Fruit fly (Drosophila melanogaster) whole organism, embryonic: ENCODE measurements around the gene me31B.

Experiments used
- B-H2 ChIP-seq: fragments of 200-800 bp; sonication (Bioruptor generic); optimal IDR thresholded peaks from 2 replicates; lab custom pipeline; 2018; ENCODE audit warnings: missing biosample characterization, mild to moderate bottlenecking, missing genetic modification characterization
- C15 ChIP-seq: fragments of 200-800 bp; sonication (Bioruptor generic); IDR thresholded peaks from 3 replicates; pipeline ENCODE4 v1.3.6; 2022; ENCODE audit warnings: missing biosample characterization, missing genetic modification characterization
- CG11093 ChIP-seq: fragments of 200-800 bp; sonication (Bioruptor generic); IDR thresholded peaks from 3 replicates; pipeline ENCODE4 v1.3.6; 2022; ENCODE audit warnings: missing biosample characterization, missing genetic modification characterization
- CG11456 ChIP-seq: fragments of 200-800 bp; sonication (Bioruptor generic); IDR thresholded peaks from 3 replicates; pipeline ENCODE4 v1.3.6; 2022; ENCODE audit warnings: missing biosample characterization, missing genetic modification characterization
- CG15011 ChIP-seq: fragments of 200-800 bp; sonication (Bioruptor generic); optimal IDR thresholded peaks from 3 replicates; lab custom pipeline; 2018; ENCODE audit warnings: missing biosample characterization, mild to moderate bottlenecking, missing genetic modification characterization
- CG15269 ChIP-seq: fragments of 200-800 bp; sonication (Bioruptor generic); optimal IDR thresholded peaks from 2 replicates; lab custom pipeline; 2018; ENCODE audit warnings: missing biosample characterization, mild to moderate bottlenecking, missing genetic modification characterization, moderate library complexity
- CG15514 ChIP-seq: fragments of 200-800 bp; sonication (Bioruptor generic); optimal IDR thresholded peaks from 3 replicates; lab custom pipeline; 2017; ENCODE audit warnings: missing biosample characterization, missing genetic modification characterization, mild to moderate bottlenecking, moderate library complexity, missing genetic modification reagents
- CG16815 ChIP-seq: fragments of 200-800 bp; sonication (Bioruptor generic); optimal IDR thresholded peaks from 3 replicates; lab custom pipeline; 2017; ENCODE audit warnings: missing biosample characterization, mild to moderate bottlenecking, missing genetic modification characterization
- CG17912 ChIP-seq: fragments of 200-800 bp; sonication (Bioruptor generic); optimal IDR thresholded peaks from 2 replicates; lab custom pipeline; 2018; ENCODE audit warnings: missing biosample characterization, mild to moderate bottlenecking, missing genetic modification characterization
- CG2202 ChIP-seq: fragments of 200-800 bp; sonication (Bioruptor generic); optimal IDR thresholded peaks from 2 replicates; lab custom pipeline; 2018; ENCODE audit warnings: missing biosample characterization, mild to moderate bottlenecking, missing genetic modification characterization
- CG2875 ChIP-seq: fragments of 200-800 bp; sonication (Bioruptor generic); optimal IDR thresholded peaks from 2 replicates; lab custom pipeline; 2017; ENCODE audit warnings: missing biosample characterization, mild to moderate bottlenecking, missing genetic modification characterization, missing genetic modification reagents
- CG30403 ChIP-seq: fragments of 200-800 bp; sonication (Bioruptor generic); optimal IDR thresholded peaks from 3 replicates; lab custom pipeline; 2016; ENCODE audit warnings: missing biosample characterization, missing genetic modification characterization
- CG31365 ChIP-seq: fragments of 200-800 bp; sonication (Bioruptor generic); optimal IDR thresholded peaks from 2 replicates; lab custom pipeline; 2018; ENCODE audit warnings: missing biosample characterization, mild to moderate bottlenecking, missing genetic modification characterization
- CG31388 ChIP-seq: fragments of 200-800 bp; sonication (Bioruptor generic); optimal IDR thresholded peaks from 2 replicates; lab custom pipeline; 2016; ENCODE audit warnings: missing biosample characterization, missing genetic modification characterization
- CG34422 ChIP-seq: fragments of 200-800 bp; sonication (Bioruptor generic); IDR thresholded peaks from 3 replicates; pipeline ENCODE4 v1.3.6; 2022; ENCODE audit warnings: missing biosample characterization, missing genetic modification characterization
- CG4617 ChIP-seq: fragments of 200-800 bp; sonication (Bioruptor generic); optimal IDR thresholded peaks from 3 replicates; lab custom pipeline; 2016; ENCODE audit warnings: missing biosample characterization, missing genetic modification characterization, borderline replicate concordance
- CG4707 ChIP-seq: fragments of 200-800 bp; sonication (Bioruptor generic); optimal IDR thresholded peaks from 2 replicates; lab custom pipeline; 2018; ENCODE audit warnings: missing biosample characterization, mild to moderate bottlenecking, missing genetic modification characterization, moderate library complexity
- CG4730 ChIP-seq: fragments of 200-800 bp; sonication (Bioruptor generic); IDR thresholded peaks from 2 replicates; pipeline ENCODE4 v1.3.6; 2022; ENCODE audit warnings: missing biosample characterization, missing genetic modification characterization
- CG4820 ChIP-seq: fragments of 200-800 bp; sonication (Bioruptor generic); optimal IDR thresholded peaks from 3 replicates; lab custom pipeline; 2016; ENCODE audit warnings: missing biosample characterization, missing genetic modification characterization
- CG7745 ChIP-seq: fragments of 200-800 bp; sonication (Bioruptor generic); optimal IDR thresholded peaks from 2 replicates; lab custom pipeline; 2018; ENCODE audit warnings: missing biosample characterization, mild to moderate bottlenecking, missing genetic modification characterization, moderate library complexity
- CG7786 ChIP-seq: fragments of 200-800 bp; sonication (Bioruptor generic); optimal IDR thresholded peaks from 2 replicates; lab custom pipeline; 2016; ENCODE audit warnings: missing biosample characterization, missing genetic modification characterization
- CG7928 ChIP-seq: fragments of 200-800 bp; sonication (Bioruptor generic); optimal IDR thresholded peaks from 2 replicates; lab custom pipeline; 2017; ENCODE audit warnings: missing biosample characterization, mild to moderate bottlenecking, missing genetic modification characterization
- CG8089 ChIP-seq: fragments of 200-800 bp; sonication (Bioruptor generic); optimal IDR thresholded peaks from 3 replicates; lab custom pipeline; 2016; ENCODE audit warnings: missing biosample characterization, missing genetic modification characterization
- CG8359 ChIP-seq: fragments of 200-800 bp; sonication (Bioruptor generic); optimal IDR thresholded peaks from 2 replicates; lab custom pipeline; 2017; ENCODE audit warnings: missing biosample characterization, mild to moderate bottlenecking, missing genetic modification characterization, borderline replicate concordance
- CrebB ChIP-seq: fragments of 200-800 bp; sonication (Bioruptor generic); optimal IDR thresholded peaks from 3 replicates; lab custom pipeline; 2018; ENCODE audit warnings: missing biosample characterization, mild to moderate bottlenecking, missing genetic modification characterization
- Deaf1 ChIP-seq: fragments of 200-800 bp; optimal IDR thresholded peaks from 3 replicates; lab custom pipeline; 2019; ENCODE audit warnings: missing biosample characterization, mild to moderate bottlenecking, missing genetic modification characterization, moderate library complexity
- Ets65A ChIP-seq: fragments of 200-800 bp; sonication (Bioruptor generic); peaks from one replicate; lab custom pipeline; 2016; ENCODE audit warnings: missing biosample characterization, missing genetic modification characterization
- HLH4C ChIP-seq: fragments of 200-800 bp; sonication (Bioruptor generic); IDR thresholded peaks from 3 replicates; pipeline ENCODE4 v1.3.6; 2022; ENCODE audit warnings: missing biosample characterization, missing genetic modification characterization; ENCODE audit not compliant: partially characterized antibody
- MBD-R2 ChIP-seq: fragments of 200-800 bp; sonication (Bioruptor generic); IDR thresholded peaks from 2 replicates; pipeline ENCODE4 v1.3.6; 2022; ENCODE audit warnings: missing biosample characterization, missing genetic modification characterization
- NK7.1 ChIP-seq: fragments of 200-800 bp; sonication (Bioruptor generic); optimal IDR thresholded peaks from 3 replicates; lab custom pipeline; 2016; ENCODE audit warnings: missing biosample characterization, missing genetic modification characterization
- Neu2 ChIP-seq: fragments of 200-800 bp; sonication (Bioruptor generic); optimal IDR thresholded peaks from 3 replicates; lab custom pipeline; 2016; ENCODE audit warnings: missing biosample characterization, missing genetic modification characterization, borderline replicate concordance
- Ptx1 ChIP-seq: fragments of 200-800 bp; sonication (Bioruptor generic); IDR thresholded peaks from 2 replicates; pipeline ENCODE4 v1.3.6; 2022; ENCODE audit warnings: missing biosample characterization, missing genetic modification characterization
- Rx ChIP-seq: fragments of 200-800 bp; sonication (Bioruptor generic); IDR thresholded peaks from 2 replicates; pipeline ENCODE4 v1.3.6; 2022; ENCODE audit warnings: missing biosample characterization, missing genetic modification characterization
- Scr ChIP-seq: fragments of 200-800 bp; sonication (Bioruptor generic); IDR thresholded peaks from 2 replicates; pipeline ENCODE4 v1.3.6; 2022; ENCODE audit warnings: missing biosample characterization, missing genetic modification characterization; ENCODE audit not compliant: partially characterized antibody
- az2 ChIP-seq: fragments of 200-800 bp; sonication (Bioruptor generic); optimal IDR thresholded peaks from 3 replicates; lab custom pipeline; 2016; ENCODE audit warnings: missing biosample characterization, missing genetic modification characterization
- ci ChIP-seq: fragments of 200-800 bp; sonication (Bioruptor generic); IDR thresholded peaks from 3 replicates; pipeline ENCODE4 v1.3.6; 2022; ENCODE audit warnings: missing biosample characterization, missing genetic modification characterization
- croc ChIP-seq: fragments of 200-800 bp; sonication (Bioruptor generic); conservative IDR thresholded peaks from 3 replicates; pipeline ENCODE4 v1.3.6; 2022; ENCODE audit warnings: missing biosample characterization, missing genetic modification characterization
- cwo ChIP-seq: fragments of 200-800 bp; sonication (Bioruptor generic); optimal IDR thresholded peaks from 3 replicates; lab custom pipeline; 2017; ENCODE audit warnings: missing biosample characterization, missing genetic modification characterization, mild to moderate bottlenecking, moderate library complexity, missing genetic modification reagents
- dati ChIP-seq: fragments of 200-800 bp; sonication (Bioruptor generic); IDR thresholded peaks from 2 replicates; pipeline ENCODE4 v1.3.6; 2022; ENCODE audit warnings: missing biosample characterization, missing genetic modification characterization
- eyg ChIP-seq: fragments of 200-800 bp; sonication (Bioruptor generic); optimal IDR thresholded peaks from 3 replicates; lab custom pipeline; 2016; ENCODE audit warnings: missing biosample characterization, missing genetic modification characterization
- fu2 ChIP-seq: fragments of 200-800 bp; sonication (Bioruptor generic); optimal IDR thresholded peaks from 2 replicates; lab custom pipeline; 2016; ENCODE audit warnings: missing biosample characterization, missing genetic modification characterization
- grn ChIP-seq: fragments of 200-800 bp; sonication (Bioruptor generic); optimal IDR thresholded peaks from 3 replicates; lab custom pipeline; 2017; ENCODE audit warnings: missing biosample characterization, missing genetic modification characterization
- jigr1 ChIP-seq: fragments of 200-800 bp; sonication (Bioruptor generic); IDR thresholded peaks from 3 replicates; pipeline ENCODE4 v1.3.6; 2022; ENCODE audit warnings: missing biosample characterization, missing genetic modification characterization
- ken ChIP-seq: fragments of 200-800 bp; sonication (Bioruptor generic); IDR thresholded peaks from 3 replicates; pipeline ENCODE4 v1.3.6; 2022; ENCODE audit warnings: missing biosample characterization, missing genetic modification characterization
- lab ChIP-seq: fragments of 200-800 bp; sonication (Bioruptor generic); optimal IDR thresholded peaks from 3 replicates; lab custom pipeline; 2017; ENCODE audit warnings: missing biosample characterization, missing genetic modification characterization, mild to moderate bottlenecking, moderate library complexity, missing genetic modification reagents
- lola ChIP-seq, 3 experiments: fragments of >200 bp in 2 of 3; fragments of 200-800 bp in 1 of 3; sonication (Bioruptor generic) in 1 of 3; optimal IDR thresholded peaks; 2 replicates each; lab custom pipeline; 2017 to 2019; ENCODE audit warnings: missing biosample characterization in 3 of 3, missing genetic modification characterization in 3 of 3, mild to moderate bottlenecking in 1 of 3, moderate library complexity in 1 of 3
- luna ChIP-seq: fragments of 200-800 bp; sonication (Bioruptor generic); optimal IDR thresholded peaks from 2 replicates; lab custom pipeline; 2016; ENCODE audit warnings: missing biosample characterization, missing genetic modification characterization
- oc ChIP-seq: fragments of 200-800 bp; sonication (Bioruptor generic); optimal IDR thresholded peaks from 2 replicates; lab custom pipeline; 2018; ENCODE audit warnings: missing biosample characterization, mild to moderate bottlenecking, missing genetic modification characterization, moderate library complexity
- vnd ChIP-seq: fragments of 200-800 bp; sonication (Bioruptor generic); IDR thresholded peaks from 3 replicates; pipeline ENCODE4 v1.3.6; 2022; ENCODE audit warnings: missing biosample characterization, missing genetic modification characterization; ENCODE audit not compliant: partially characterized antibody

Gene me31B

DNA sequence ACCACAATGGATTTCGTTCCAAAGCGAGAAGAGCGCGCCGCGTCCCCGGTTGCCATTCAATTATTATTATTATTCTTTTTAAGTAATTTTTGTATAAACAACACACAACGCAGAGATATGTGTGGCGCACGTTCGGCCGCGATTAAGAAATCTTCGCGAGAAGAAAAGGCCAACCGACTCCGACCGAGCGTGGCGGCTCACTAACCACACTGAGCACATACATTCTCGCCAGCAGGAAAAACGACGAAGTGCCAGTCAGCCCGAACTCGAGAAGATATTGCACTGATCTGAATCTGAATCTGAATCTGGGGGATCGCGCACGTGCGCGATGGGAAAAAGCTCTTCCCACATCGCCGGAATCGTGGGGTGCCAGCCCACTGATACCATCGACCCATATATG lies 40.2 kb upstream of the me31B start, which contains the start of gene Sur (continued):
- no peak for TF ChIP-seq CG31388 (GFP tag; lab: Kevin White, UChicago)
- TF ChIP-seq C15 (GFP tag; lab: Robert Waterston, UW) = no peak
- no peak for TF ChIP-seq CG2202
- TF ChIP-seq ci (GFP tag; lab: Robert Waterston, UW) = peak; percentile 55; the same call in 1 of the 3 replicates
- peak; percentile 6 for TF ChIP-seq CG15514 (GFP tag; lab: Kevin White, UChicago)
- TF ChIP-seq grn (GFP tag; lab: Kevin White, UChicago) = no peak
- 0 out of 2 replicates have a peak, but pooled peaks have one; percentile 18 for TF ChIP-seq Scr (GFP tag; lab: Robert Waterston, UW)
- peak; percentile 81 for TF ChIP-seq cwo (GFP tag; lab: Kevin White, UChicago)
- no peak for TF ChIP-seq CG7786 (GFP tag; lab: Kevin White, UChicago)
- no peak for TF ChIP-seq NK7.1 (GFP tag; lab: Kevin White, UChicago)
- TF ChIP-seq fu2 (GFP tag; lab: Kevin White, UChicago) = no peak
- TF ChIP-seq MBD-R2 (GFP tag; lab: Robert Waterston, UW) = peak; percentile 27; the same call in 1 of the 2 replicates
- peak; percentile 87 for TF ChIP-seq Deaf1 (tag; lab: Kevin White, UChicago)
- peak; percentile 50; the same call in 1 of the 3 replicates for TF ChIP-seq CG34422 (GFP tag; lab: Robert Waterston, UW)
- TF ChIP-seq, all 482 proteins: peak for 16

DNA sequence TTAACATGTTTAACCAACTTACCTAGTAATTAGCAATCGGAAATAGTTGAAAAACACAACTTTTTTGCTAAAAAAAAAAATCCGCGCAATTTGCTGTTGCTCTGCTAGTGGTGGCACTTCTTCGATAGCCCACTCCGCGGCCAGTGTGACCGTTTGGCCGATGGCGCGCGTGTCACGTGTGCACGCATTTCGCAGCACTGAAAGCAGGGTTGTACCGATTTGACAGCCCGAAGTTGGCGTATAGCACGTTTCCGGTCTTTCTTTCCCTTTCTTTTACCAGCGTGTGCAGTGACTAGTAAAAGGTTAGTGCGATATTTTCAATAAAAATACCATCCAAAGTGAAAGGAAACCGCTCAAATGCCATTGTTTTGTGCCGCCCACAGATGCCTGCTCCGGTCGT lies 38.3 kb upstream of the me31B start, which contains the start of the genes Ripalpha and RpL7:
Gene Ripalpha, minus strand, starts transcription at position 128 of the 400 bp plus-strand sequence.
Gene RpL7, plus strand, starts transcription at position 158 of the 400 bp plus-strand sequence.
- TF ChIP-seq CG4730 (GFP tag; lab: Robert Waterston, UW) (peak; percentile 88), lab (GFP tag; lab: Kevin White, UChicago) (peak; percentile 100), croc (GFP tag; lab: Robert Waterston, UW) (peak; percentile 89), vnd (peak; percentile 88), Ptx1 (peak; percentile 95), CG4707 (peak; percentile 94), eyg (GFP tag; lab: Kevin White, UChicago) (peak; percentile 97), ken (GFP tag; lab: Robert Waterston, UW) (peak; percentile 98), CG30403 (GFP tag; lab: Kevin White, UChicago) (peak; percentile 96), CG8089 (GFP tag; lab: Kevin White, UChicago) (peak; percentile 98), CG8359 (peak; percentile 89), CG7745 (peak; percentile 84), jigr1 (GFP tag; lab: Robert Waterston, UW) (peak; percentile 50; the same call in 1 of the 3 replicates), oc (peak; percentile 94), CG2875 (GFP tag; lab: Kevin White, UChicago) (peak; percentile 99), B-H2 (peak; percentile 99), dati (GFP tag; lab: Robert Waterston, UW) (peak; percentile 96), CG31365 (tag; lab: Kevin White, UChicago) (peak; percentile 89), CG17912 (peak; percentile 99), CG15011 (GFP tag; lab: Kevin White, UChicago) (peak; percentile 96), luna (GFP tag; lab: Kevin White, UChicago) (peak; percentile 95), CG4617 (peak; percentile 99), lola (GFP tag; optimal IDR thresholded peaks at IDR 0.05; lab: Kevin White, UChicago) (peak in 1 of 3 experiments; percentile 78), Rx (GFP tag; lab: Robert Waterston, UW) (peak; percentile 98), CrebB (tag; lab: Kevin White, UChicago) (peak; percentile 98), HLH4C (GFP tag; lab: Robert Waterston, UW) (peak; percentile 79), Ets65A (peak; percentile 100), CG15269 (peak; percentile 93), az2 (GFP tag; lab: Kevin White, UChicago) (peak; percentile 96), CG16815 (GFP tag; lab: Kevin White, UChicago) (peak; percentile 95), CG7928 (GFP tag; lab: Kevin White, UChicago) (peak; percentile 82), CG11456 (GFP tag; lab: Robert Waterston, UW) (peak; percentile 99), CG11093 (GFP tag; lab: Robert Waterston, UW) (peak; percentile 72), Neu2 (GFP tag; lab: Kevin White, UChicago) (peak; percentile 84), CG4820 (GFP tag; lab: Kevin White, UChicago) (peak; percentile 94)
